Fruit fly (Drosophila melanogaster): ENCODE measurements around the gene Had1.

Gene Had1

DNA sequence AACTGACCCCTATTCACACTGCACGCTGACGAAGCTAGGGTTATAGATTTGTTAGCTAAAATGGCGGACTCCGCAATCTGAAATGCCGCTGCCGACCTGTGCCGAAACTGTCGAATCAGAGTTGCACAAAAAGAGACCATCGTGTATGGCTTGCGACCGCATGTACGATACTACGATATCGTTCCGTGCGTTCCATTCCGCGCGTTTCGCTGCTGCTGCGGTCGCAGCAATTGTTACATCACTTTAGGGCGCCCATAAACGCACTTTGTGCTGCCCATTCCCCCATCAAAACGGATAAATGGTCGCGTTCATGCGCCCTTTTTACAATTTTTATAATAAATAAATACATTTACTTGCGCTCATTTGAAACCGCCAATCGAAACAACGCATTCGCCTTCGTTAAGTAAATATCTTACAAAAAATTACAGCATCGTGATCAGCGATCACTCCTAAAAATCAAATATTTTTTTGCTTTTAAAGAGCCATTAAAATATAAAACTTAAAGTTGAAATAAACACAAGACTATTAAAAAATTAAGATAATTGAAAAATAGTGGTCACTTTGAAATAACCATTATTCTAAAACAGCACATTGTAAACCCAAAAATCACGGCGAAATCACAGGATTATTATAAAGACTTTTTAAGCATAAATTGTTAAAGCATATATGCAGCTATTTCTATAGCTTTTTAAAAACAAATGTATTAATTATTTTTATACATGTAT, 11.9 kb upstream of the Had1 start, which contains the start of gene Cyp1 (continued):
- peak; percentile 63 for TF ChIP-seq seq (GFP tag; IDR thresholded peaks at IDR 0.05)
- peak; percentile 68 for TF ChIP-seq unc-4 (GFP tag; IDR thresholded peaks at IDR 0.05; ENCODE audit: partially characterized antibody)
- TF ChIP-seq Opbp (GFP tag; IDR thresholded peaks at IDR 0.05; ENCODE audit: partially characterized antibody): peak; percentile 87
- TF ChIP-seq CG7928 (GFP tag; optimal IDR thresholded peaks at IDR 0.05): no peak
- TF ChIP-seq CoRest (tag; optimal IDR thresholded peaks at IDR 0.05): peak; percentile 32
- no peak for TF ChIP-seq CHES-1-like (GFP tag; optimal IDR thresholded peaks at IDR 0.05)
- no peak for TF ChIP-seq CG6654 (GFP tag; optimal IDR thresholded peaks at IDR 0.05)
- TF ChIP-seq knrl (GFP tag; IDR thresholded peaks at IDR 0.05; ENCODE audit: partially characterized antibody): peak; percentile 79
- TF ChIP-seq CG4854 (GFP tag; optimal IDR thresholded peaks at IDR 0.05): no peak
- no peak for TF ChIP-seq gcm (GFP tag; optimal IDR thresholded peaks at IDR 0.05)
- no peak for TF ChIP-seq Sin3A (optimal IDR thresholded peaks at IDR 0.05)
- TF ChIP-seq sim (GFP tag; IDR thresholded peaks at IDR 0.05): peak; percentile 44; the same call in 1 of the 2 replicates
- peak; percentile 90 for TF ChIP-seq CG17186 (GFP tag; optimal IDR thresholded peaks at IDR 0.05)
- TF ChIP-seq Side (GFP tag; optimal IDR thresholded peaks at IDR 0.05): peak; percentile 12
- TF ChIP-seq Elba2 (GFP tag; optimal IDR thresholded peaks at IDR 0.05): no peak
- TF ChIP-seq CG14014 (GFP tag; IDR thresholded peaks at IDR 0.05): 0 out of 2 replicates have a peak, but pooled peaks have one; percentile 22
- TF ChIP-seq Hr51 (GFP tag; optimal IDR thresholded peaks at IDR 0.05): peak in 1 of 2 experiments; percentile 5
- peak; percentile 19; the same call in 1 of the 2 replicates for TF ChIP-seq HLH3B (GFP tag; IDR thresholded peaks at IDR 0.05)
- peak; percentile 45 for TF ChIP-seq gsb (GFP tag; IDR thresholded peaks at IDR 0.05)
- peak; percentile 80 for TF ChIP-seq BEAF-32 (GFP tag; optimal IDR thresholded peaks at IDR 0.05)
- peak; percentile 11 for TF ChIP-seq ind (GFP tag; optimal IDR thresholded peaks at IDR 0.05)
- TF ChIP-seq unpg (GFP tag; optimal IDR thresholded peaks at IDR 0.05): no peak
- TF ChIP-seq CG11560 (tag; IDR thresholded peaks at IDR 0.05): no peak
- peak; percentile 42; the same call in 1 of the 2 replicates for TF ChIP-seq wdn (GFP tag; IDR thresholded peaks at IDR 0.05)
- peak; percentile 44; the same call in 2 of the 3 replicates for TF ChIP-seq B-H1 (GFP tag; IDR thresholded peaks at IDR 0.05)
- TF ChIP-seq Hmx (GFP tag; optimal IDR thresholded peaks at IDR 0.05): no peak
- TF ChIP-seq CG12155 (GFP tag; optimal IDR thresholded peaks at IDR 0.05): no peak
- TF ChIP-seq nom (GFP tag; optimal IDR thresholded peaks at IDR 0.05): peak; percentile 66
- no peak for TF ChIP-seq pnt (GFP tag; optimal IDR thresholded peaks at IDR 0.05)
- TF ChIP-seq shn (GFP tag; optimal IDR thresholded peaks at IDR 0.05): no peak
- TF ChIP-seq Bteb2 (GFP tag; optimal IDR thresholded peaks at IDR 0.05): no peak
- TF ChIP-seq ci (GFP tag; IDR thresholded peaks at IDR 0.05): peak; percentile 77
- peak; percentile 12 for TF ChIP-seq Antp (GFP tag; optimal IDR thresholded peaks at IDR 0.05)
- TF ChIP-seq E2f1 (GFP tag; IDR thresholded peaks at IDR 0.05): peak; percentile 60
- peak; percentile 58; the same call in 1 of the 3 replicates for TF ChIP-seq CG34422 (GFP tag; IDR thresholded peaks at IDR 0.05)
- no peak for TF ChIP-seq Trl (optimal IDR thresholded peaks at IDR 0.05)
- no peak for TF ChIP-seq Trl (GFP tag; optimal IDR thresholded peaks at IDR 0.05)
- peak; percentile 81 for TF ChIP-seq chm (GFP tag; IDR thresholded peaks at IDR 0.05)
- TF ChIP-seq CG4328 (GFP tag; optimal IDR thresholded peaks at IDR 0.05): no peak
- TF ChIP-seq Myb (GFP tag; optimal IDR thresholded peaks at IDR 0.05): peak; percentile 44
- peak; percentile 23 for TF ChIP-seq dmrt11E (tag; optimal IDR thresholded peaks at IDR 0.05)
- TF ChIP-seq chn (GFP tag; optimal IDR thresholded peaks at IDR 0.05): no peak
- TF ChIP-seq bsh (GFP tag; optimal IDR thresholded peaks at IDR 0.05): peak in 1 of 2 experiments; percentile 10
- TF ChIP-seq zfh2 (GFP tag; optimal IDR thresholded peaks at IDR 0.05): peak; percentile 42
- peak; percentile 70 for TF ChIP-seq CG14667 (GFP tag; IDR thresholded peaks at IDR 0.05)
- TF ChIP-seq hkb (optimal IDR thresholded peaks at IDR 0.05): no peak
- TF ChIP-seq hkb (GFP tag; IDR thresholded peaks at IDR 0.05): peak; percentile 58; the same call in 1 of the 2 replicates
- peak; percentile 88 for TF ChIP-seq CG15514 (GFP tag; optimal IDR thresholded peaks at IDR 0.05)
- peak; percentile 63 for TF ChIP-seq ranshi (GFP tag; IDR thresholded peaks at IDR 0.05)
- TF ChIP-seq emc (GFP tag; optimal IDR thresholded peaks at IDR 0.05): no peak

Measured in whole organism, embryonic.